Worm (Caenorhabditis elegans) whole organism, L3 larva: Measurements from ENCODE around the gene C27D6.3.
A peak's percentile ranks its signal among the peaks of the same experiment; 100 is the strongest.

Experiments used
- aly-2 ChIP-seq: fragments of 150-350 bp; optimal IDR thresholded peaks from 2 replicates; lab custom pipeline; 2014; ENCODE audit warnings: missing biosample characterization, missing genetic modification characterization
- ama-1 ChIP-seq: fragments of 150-350 bp; optimal IDR thresholded peaks from 2 replicates; lab custom pipeline; 2018
- ceh-16 ChIP-seq: sonication (generic microtip); optimal IDR thresholded peaks from 2 replicates; lab custom pipeline; 2017; ENCODE audit warnings: missing biosample characterization, missing genetic modification characterization
- ceh-28 ChIP-seq: fragments of 150-350 bp; optimal IDR thresholded peaks from 2 replicates; lab custom pipeline; 2014; ENCODE audit warnings: missing biosample characterization, missing genetic modification reagents, missing genetic modification characterization
- ceh-82 ChIP-seq: fragments of 150-350 bp; optimal IDR thresholded peaks from 2 replicates; lab custom pipeline; 2014; ENCODE audit warnings: missing biosample characterization, missing genetic modification characterization
- daf-12 ChIP-seq: fragments of 150-350 bp; optimal IDR thresholded peaks from 2 replicates; lab custom pipeline; 2014; ENCODE audit warnings: missing biosample characterization, missing genetic modification reagents, missing genetic modification characterization
- elt-2 ChIP-seq: sonication (generic microtip); optimal IDR thresholded peaks from 2 replicates; lab custom pipeline; 2016; ENCODE audit warnings: missing genetic modification reagents, mild to moderate bottlenecking, missing genetic modification characterization, missing compliant biosample characterization
- fkh-10 ChIP-seq: sonication (generic microtip); optimal IDR thresholded peaks from 2 replicates; lab custom pipeline; 2017; ENCODE audit warnings: missing biosample characterization, missing genetic modification reagents, missing genetic modification characterization
- fkh-2 ChIP-seq: fragments of 150-350 bp; optimal IDR thresholded peaks from 2 replicates; lab custom pipeline; 2014; ENCODE audit warnings: missing biosample characterization, missing genetic modification reagents, missing genetic modification characterization
- fos-1 ChIP-seq: fragments of 150-350 bp; optimal IDR thresholded peaks from 2 replicates; lab custom pipeline; 2014; ENCODE audit warnings: missing biosample characterization, missing genetic modification characterization
- hmg-11 ChIP-seq: sonication (generic microtip); optimal IDR thresholded peaks from 2 replicates; lab custom pipeline; 2016; ENCODE audit warnings: missing genetic modification characterization, missing compliant biosample characterization
- jun-1 ChIP-seq: fragments of 150-350 bp; optimal IDR thresholded peaks from 2 replicates; lab custom pipeline; 2014; ENCODE audit warnings: missing biosample characterization, missing genetic modification reagents, missing genetic modification characterization
- lin-15B ChIP-seq: fragments of 150-350 bp; optimal IDR thresholded peaks from 2 replicates; lab custom pipeline; 2014; ENCODE audit warnings: missing biosample characterization, missing genetic modification characterization
- lin-39 ChIP-seq: fragments of 150-350 bp; optimal IDR thresholded peaks from 2 replicates; lab custom pipeline; 2018; ENCODE audit warnings: missing biosample characterization, missing genetic modification reagents, missing genetic modification characterization
- lsy-12 ChIP-seq: sonication (generic microtip); optimal IDR thresholded peaks from 2 replicates; lab custom pipeline; 2016; ENCODE audit warnings: mild to moderate bottlenecking, missing genetic modification characterization, missing compliant biosample characterization
- mdl-1 ChIP-seq: fragments of 150-350 bp; optimal IDR thresholded peaks from 2 replicates; lab custom pipeline; 2014; ENCODE audit warnings: missing biosample characterization, missing genetic modification characterization
- mml-1 ChIP-seq: fragments of 150-350 bp; sonication (generic microtip); optimal IDR thresholded peaks from 3 replicates; lab custom pipeline; 2014; ENCODE audit warnings: missing biosample characterization, missing genetic modification characterization
- nfya-1 ChIP-seq: sonication (generic microtip); optimal IDR thresholded peaks from 2 replicates; lab custom pipeline; 2017; ENCODE audit warnings: missing genetic modification characterization, mild to moderate bottlenecking, missing compliant biosample characterization, antibody characterized with exemption, moderate library complexity; ENCODE audit not compliant: insufficient read depth
- nhr-11 ChIP-seq: fragments of 150-350 bp; optimal IDR thresholded peaks from 2 replicates; lab custom pipeline; 2014; ENCODE audit warnings: missing biosample characterization, missing genetic modification characterization
- nhr-237 ChIP-seq: fragments of 150-350 bp; optimal IDR thresholded peaks from 2 replicates; lab custom pipeline; 2014; ENCODE audit warnings: missing biosample characterization, missing genetic modification characterization
- nhr-25 ChIP-seq: sonication (generic microtip); optimal IDR thresholded peaks from 2 replicates; lab custom pipeline; 2017; ENCODE audit warnings: missing biosample characterization, missing genetic modification characterization
- nhr-28 ChIP-seq: fragments of 150-350 bp; optimal IDR thresholded peaks from 2 replicates; lab custom pipeline; 2014; ENCODE audit warnings: missing biosample characterization, missing genetic modification characterization
- nhr-43 ChIP-seq: sonication (generic microtip); optimal IDR thresholded peaks from 2 replicates; lab custom pipeline; 2016; ENCODE audit warnings: mild to moderate bottlenecking, missing genetic modification characterization, missing compliant biosample characterization; ENCODE audit not compliant: poor library complexity, severe bottlenecking
- nhr-67 ChIP-seq: fragments of 150-350 bp; optimal IDR thresholded peaks from 2 replicates; lab custom pipeline; 2014; ENCODE audit warnings: missing biosample characterization, missing genetic modification characterization
- nhr-76 ChIP-seq: fragments of 150-350 bp; sonication (generic microtip); optimal IDR thresholded peaks from 5 replicates; lab custom pipeline; 2014; ENCODE audit warnings: missing biosample characterization, missing genetic modification characterization
- pha-4 ChIP-seq: fragments of 150-350 bp; optimal IDR thresholded peaks from 2 replicates; lab custom pipeline; 2014; ENCODE audit warnings: missing biosample characterization, missing genetic modification reagents, missing genetic modification characterization
- pqm-1 ChIP-seq: fragments of 150-350 bp; optimal IDR thresholded peaks from 2 replicates; lab custom pipeline; 2017; ENCODE audit warnings: missing biosample characterization, missing genetic modification characterization, inconsistent platforms
- sea-2 ChIP-seq: fragments of 150-350 bp; sonication (generic microtip); optimal IDR thresholded peaks from 4 replicates; lab custom pipeline; 2014; ENCODE audit warnings: missing biosample characterization, missing genetic modification reagents, missing genetic modification characterization
- skn-1 ChIP-seq: fragments of 150-350 bp; optimal IDR thresholded peaks from 2 replicates; lab custom pipeline; 2014; ENCODE audit warnings: missing biosample characterization, missing genetic modification characterization
- snpc-4 ChIP-seq: fragments of 150-350 bp; optimal IDR thresholded peaks from 2 replicates; lab custom pipeline; 2014; ENCODE audit warnings: missing biosample characterization, missing genetic modification characterization
- unc-39 ChIP-seq: sonication (generic microtip); optimal IDR thresholded peaks from 4 replicates; lab custom pipeline; 2017; ENCODE audit warnings: missing biosample characterization, missing genetic modification characterization
- unc-62 ChIP-seq: fragments of 150-350 bp; sonication (generic microtip); optimal IDR thresholded peaks from 4 replicates; lab custom pipeline; 2014; ENCODE audit warnings: missing biosample characterization, missing genetic modification reagents, missing genetic modification characterization
- zag-1 ChIP-seq: fragments of 150-350 bp; optimal IDR thresholded peaks from 2 replicates; lab custom pipeline; 2014; ENCODE audit warnings: missing biosample characterization, missing genetic modification characterization
- ztf-11 ChIP-seq: fragments of 150-350 bp; optimal IDR thresholded peaks from 2 replicates; lab custom pipeline; 2014; ENCODE audit warnings: missing biosample characterization, missing genetic modification characterization
- ztf-4 ChIP-seq: fragments of 150-350 bp; optimal IDR thresholded peaks from 2 replicates; lab custom pipeline; 2014; ENCODE audit warnings: missing biosample characterization, missing genetic modification characterization

The C27D6.3 gene

ce11 chrII:5200205-5200604, 25.9 kb upstream of the C27D6.3 start:
- TF ChIP-seq nfya-1 (tag; lab: Kevin White, UChicago), result peak; percentile 6
- TF ChIP-seq elt-2, result peak; percentile 40
- TF ChIP-seq snpc-4 (tag; lab: Kevin White, UChicago), result peak; percentile 78

ce11 chrII:5199497-5199896, 25.2 kb upstream of the C27D6.3 start, which contains the start of gene msp-50:
Gene msp-50, plus strand, starts transcription at chrII:5199797.
- TF ChIP-seq ama-1 (lab: Kevin White, UChicago), result no peak
- no peak for TF ChIP-seq ceh-16 (tag; lab: Kevin White, UChicago)
- TF ChIP-seq nhr-237 (tag; lab: Kevin White, UChicago), result no peak
- no peak for TF ChIP-seq mml-1 (tag; lab: Kevin White, UChicago)
- TF ChIP-seq hmg-11 (tag; lab: Kevin White, UChicago), result no peak
- no peak for TF ChIP-seq daf-12 (tag; lab: Kevin White, UChicago)
- no peak for TF ChIP-seq fkh-2 (tag; lab: Kevin White, UChicago)

- TF ChIP-seq lsy-12 (tag; lab: Kevin White, UChicago) (no peak), fos-1 (tag; lab: Kevin White, UChicago) (no peak)
- TF ChIP-seq, all 47 proteins: peak for 0
Measured at ce11 chrII:5195504-5195903, 21.2 kb upstream of the C27D6.3 start, which contains the start of gene C34F11.5. Gene C34F11.5, plus strand, starts transcription at chrII:5195804.

- no peak for TF ChIP-seq unc-39 (tag; lab: Kevin White, UChicago)
- TF ChIP-seq nhr-67, result no peak
- no peak for TF ChIP-seq nfya-1 (tag; lab: Kevin White, UChicago)
- TF ChIP-seq aly-2, result no peak
- no peak for TF ChIP-seq nhr-43 (tag; lab: Kevin White, UChicago)
- no peak for TF ChIP-seq ztf-11 (tag; lab: Kevin White, UChicago)
- TF ChIP-seq elt-2, result no peak
- TF ChIP-seq skn-1 (tag; lab: Kevin White, UChicago), result no peak
- TF ChIP-seq nhr-25 (tag; lab: Kevin White, UChicago), result no peak
- no peak for TF ChIP-seq nhr-76
- TF ChIP-seq mdl-1 (tag; lab: Kevin White, UChicago), result no peak
- TF ChIP-seq unc-62 (GFP tag; lab: Kevin White, UChicago), result no peak
- TF ChIP-seq lin-39 (tag; lab: Kevin White, UChicago), result no peak
- no peak for TF ChIP-seq ztf-4
- no peak for TF ChIP-seq pha-4
- TF ChIP-seq fkh-2 (tag; lab: Kevin White, UChicago), result no peak
- TF ChIP-seq ceh-28, result no peak
Measured at ce11 chrII:5194066-5194465, 19.8 kb upstream of the C27D6.3 start, which contains the start of gene msp-49. Gene msp-49, plus strand, starts transcription at chrII:5194366.

ce11 chrII:5191766-5192165, 17.5 kb upstream of the C27D6.3 start:
- TF ChIP-seq elt-2 (peak; percentile 99), ceh-28 (no peak), jun-1 (tag; lab: Kevin White, UChicago) (peak; percentile 45), pqm-1 (tag; lab: Kevin White, UChicago) (peak; percentile 92), pha-4 (peak; percentile 10)

- TF ChIP-seq sea-2 (GFP tag; lab: Kevin White, UChicago) (no peak), mdl-1 (tag; lab: Kevin White, UChicago) (no peak), jun-1 (tag; lab: Kevin White, UChicago) (no peak), lin-15B (no peak), pha-4 (no peak), snpc-4 (tag; lab: Kevin White, UChicago) (no peak), pqm-1 (tag; lab: Kevin White, UChicago) (no peak), nhr-11 (no peak), nfya-1 (tag; lab: Kevin White, UChicago) (no peak), zag-1 (no peak), fkh-10 (GFP tag; lab: Kevin White, UChicago) (no peak), nhr-28 (tag; lab: Kevin White, UChicago) (no peak), nhr-76 (no peak), ama-1 (lab: Kevin White, UChicago) (no peak), ceh-16 (tag; lab: Kevin White, UChicago) (no peak), unc-39 (tag; lab: Kevin White, UChicago) (no peak), ceh-82 (tag; lab: Kevin White, UChicago) (no peak), aly-2 (no peak), lin-39 (tag; lab: Kevin White, UChicago) (no peak), ztf-4 (no peak)
Measured at ce11 chrII:5187934-5188333, 13.7 kb upstream of the C27D6.3 start.
